Fruit fly (Drosophila melanogaster) whole organism, larva: Measurements from ENCODE around the gene Dr.

Experiments used
- noc ChIP-seq: fragments of 200-800 bp; sonication (Bioruptor generic); optimal IDR thresholded peaks from 3 replicates; lab custom pipeline; 2019; ENCODE audit warnings: missing biosample characterization, mild to moderate bottlenecking, missing genetic modification characterization, moderate library complexity

Dr gene

DNA sequence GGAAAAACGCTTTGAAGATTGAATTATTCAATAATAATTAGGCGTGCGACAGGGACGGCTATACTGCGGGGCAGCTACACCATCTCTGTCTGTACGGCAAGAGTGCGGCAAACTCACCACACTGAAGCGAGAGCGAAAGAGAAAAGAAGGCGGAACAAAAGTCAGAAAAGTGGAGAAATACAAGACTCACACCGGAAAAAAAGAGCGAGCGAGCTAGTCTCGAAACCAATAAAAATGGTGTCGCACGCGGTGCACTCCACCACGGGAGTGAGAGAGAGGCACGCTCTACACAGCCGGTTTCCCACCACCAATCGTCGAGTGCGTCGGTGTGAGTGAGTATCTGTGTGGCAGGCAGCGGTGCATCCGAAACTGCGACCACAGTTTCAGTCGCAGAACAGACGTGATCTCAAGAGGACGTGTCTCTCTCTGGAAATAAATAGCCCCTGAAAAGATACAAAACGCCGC lies at the start of gene Dr:
Gene Dr (plus strand): TSS at position 384 of the 465 bp plus-strand sequence.
- TF ChIP-seq noc (tag; lab: Kevin White, UChicago), result no peak

DNA sequence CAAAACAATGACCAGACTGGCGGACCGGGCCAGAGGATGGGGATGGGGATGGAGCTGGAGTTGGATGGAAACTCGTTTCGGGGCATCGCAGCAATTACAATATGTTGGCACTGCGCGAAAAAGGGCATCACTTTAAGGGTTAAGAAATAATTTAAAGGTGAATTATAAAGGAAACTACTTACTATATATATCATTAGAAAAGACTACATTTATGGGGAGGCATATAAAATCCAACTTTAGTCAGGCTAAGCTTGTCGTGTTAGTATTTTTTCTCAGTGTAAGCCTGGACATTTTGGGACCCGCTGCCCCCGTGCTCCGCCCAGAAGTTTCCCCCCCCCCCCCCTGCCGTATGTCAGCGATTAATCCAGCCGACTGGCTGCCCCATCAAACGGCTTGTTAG lies 49.6 kb upstream of the Dr start:
- no peak for TF ChIP-seq noc (tag; lab: Kevin White, UChicago)

DNA sequence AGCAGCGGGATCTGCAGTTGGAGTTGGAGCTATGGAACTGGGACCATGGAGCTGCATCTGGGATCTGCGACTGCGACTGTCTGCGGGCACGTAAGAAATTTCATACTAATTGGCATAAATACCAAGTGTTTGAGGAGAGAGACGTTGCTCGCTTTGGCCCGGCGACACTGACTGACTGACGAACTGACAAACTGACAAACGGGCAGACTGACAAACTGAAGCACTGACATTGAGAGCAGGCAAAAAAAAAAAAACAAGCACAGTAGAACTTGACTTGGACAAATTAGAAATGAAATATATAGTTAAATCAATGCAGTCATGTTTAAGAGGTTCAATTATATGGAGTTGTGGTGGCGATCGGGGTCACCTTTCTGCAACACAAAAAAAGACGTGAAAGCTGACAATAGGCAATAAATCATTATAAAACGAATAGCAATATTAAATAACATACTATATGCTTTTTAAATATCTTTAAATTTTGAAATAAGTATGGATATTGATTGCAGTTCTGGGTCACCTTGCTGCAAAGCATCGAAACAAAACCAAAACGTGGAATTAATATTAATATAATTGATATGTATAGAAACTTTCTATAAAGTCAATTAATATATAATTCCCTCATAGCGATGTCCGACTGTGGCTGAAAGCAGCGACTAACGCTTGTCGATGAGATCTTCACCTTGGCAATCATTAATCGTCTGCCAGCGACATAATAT lies 47.5 kb upstream of the Dr start:
- no peak for TF ChIP-seq noc (tag; lab: Kevin White, UChicago)

DNA sequence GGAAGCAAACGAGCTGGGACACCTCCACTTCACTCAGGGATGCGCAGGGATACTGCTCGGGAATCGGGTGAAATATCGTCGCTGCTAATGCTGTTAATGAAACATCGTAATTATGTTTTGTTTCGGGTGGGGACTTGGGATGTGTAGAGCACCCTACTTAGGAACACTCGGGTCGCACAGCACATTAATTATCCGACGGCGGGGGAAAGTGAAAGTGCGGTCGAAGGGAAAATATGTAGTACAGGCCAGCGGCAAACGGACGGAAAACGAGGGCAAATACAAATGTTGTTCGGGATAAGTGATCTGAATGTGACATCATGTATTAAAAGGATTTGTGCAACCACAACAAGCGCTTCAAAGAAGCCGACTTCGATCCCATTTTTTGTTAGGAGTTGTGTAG lies 44.7 kb upstream of the Dr start:
- TF ChIP-seq noc (tag; lab: Kevin White, UChicago), result no peak

DNA sequence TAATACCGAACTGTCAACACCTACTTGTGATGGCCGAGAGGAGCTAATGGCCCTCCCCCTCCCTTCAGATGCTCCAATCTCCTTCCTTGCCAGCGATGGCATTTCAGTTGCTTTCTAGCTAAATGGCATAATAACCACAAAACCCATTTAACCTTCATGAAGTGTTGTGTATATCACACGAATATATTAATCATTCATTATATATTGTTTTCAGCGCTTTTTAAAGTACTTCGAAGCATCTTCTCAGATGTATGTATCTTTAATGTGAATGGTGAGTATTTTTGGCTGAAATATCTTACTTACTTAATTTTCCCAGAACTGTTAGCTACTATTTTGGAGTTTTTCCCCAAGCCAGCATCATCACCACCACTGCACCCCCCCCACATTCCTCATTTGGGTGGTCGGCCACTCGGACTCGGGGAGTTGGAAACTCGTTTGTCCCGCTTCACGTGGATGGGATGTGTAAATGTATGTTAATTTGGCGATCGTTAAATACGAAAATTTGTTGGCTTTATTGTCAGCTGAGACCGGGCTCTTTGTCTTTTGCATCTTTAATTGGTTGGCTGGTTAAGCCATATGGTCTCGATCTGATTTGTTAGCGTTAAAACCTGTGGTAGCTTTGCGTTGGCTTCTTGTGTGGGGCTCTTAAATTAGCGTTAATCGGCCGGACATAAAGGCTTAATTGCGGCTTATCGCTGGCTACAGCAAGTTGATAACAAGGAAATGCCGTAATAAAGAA lies 43.7 kb upstream of the Dr start:
- TF ChIP-seq noc (tag; lab: Kevin White, UChicago), result no peak

DNA sequence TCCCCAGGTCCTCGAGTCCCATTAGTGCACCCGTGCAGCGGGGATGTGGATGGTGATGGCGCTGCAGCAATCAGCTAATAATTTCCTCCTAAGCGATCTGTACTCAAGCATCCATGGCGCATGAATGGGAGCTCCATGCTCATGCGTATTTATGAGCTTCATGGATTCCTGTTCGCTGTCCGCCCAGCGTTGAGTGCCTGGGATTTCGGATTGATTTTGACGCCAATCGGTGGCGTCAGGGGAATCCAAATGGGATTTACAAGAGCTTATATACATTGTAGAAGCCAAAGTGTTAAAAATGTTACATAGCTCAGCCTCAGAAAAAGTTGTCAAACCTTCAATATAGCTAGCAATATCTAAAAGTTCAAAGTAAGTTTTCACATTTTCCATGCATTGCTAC lies 40.8 kb upstream of the Dr start, which contains the start of gene ND-20L:
Gene ND-20L (plus strand): TSS at position 301 of the 400 bp plus-strand sequence.
- TF ChIP-seq noc (tag; lab: Kevin White, UChicago), result no peak

DNA sequence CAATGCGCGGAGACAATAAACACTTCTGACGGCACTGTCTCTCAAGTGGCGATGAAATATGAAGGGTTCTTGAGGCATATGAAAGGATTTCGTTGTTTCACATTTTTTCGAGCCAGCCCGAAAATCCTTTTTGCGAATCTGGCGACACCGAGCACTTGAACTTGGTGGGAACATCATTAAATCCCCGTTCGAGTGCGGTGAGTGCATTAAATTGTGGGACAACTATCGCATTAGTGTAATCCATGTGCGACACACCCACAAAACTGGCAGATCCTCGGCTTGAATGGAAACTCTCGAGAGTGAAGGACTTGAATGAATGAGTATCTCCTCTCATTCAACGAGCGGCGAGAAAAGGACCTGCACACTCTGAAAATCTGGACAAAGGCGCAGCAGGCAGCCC lies 39.4 kb upstream of the Dr start:
- TF ChIP-seq noc (tag; lab: Kevin White, UChicago), result no peak

DNA sequence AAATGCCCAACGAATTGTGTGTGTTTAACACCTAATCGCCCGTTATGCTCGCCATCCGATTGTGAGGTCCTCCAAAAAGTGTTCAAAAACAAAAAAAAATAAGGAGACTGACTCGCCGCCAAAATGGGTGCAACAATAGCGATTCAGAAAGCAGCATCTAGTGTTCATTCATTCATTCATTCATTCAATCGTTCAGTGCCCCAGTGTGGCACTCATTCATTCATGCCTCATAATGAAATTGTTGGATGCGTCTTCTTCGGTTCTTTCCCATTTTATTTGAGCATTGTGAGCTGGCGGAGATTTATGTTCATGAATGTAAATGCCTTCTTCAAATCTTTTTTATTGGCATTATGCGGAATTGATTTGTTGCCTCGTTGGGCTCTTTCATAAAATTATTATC lies 38.3 kb upstream of the Dr start:
- TF ChIP-seq noc (tag; lab: Kevin White, UChicago), result no peak

DNA sequence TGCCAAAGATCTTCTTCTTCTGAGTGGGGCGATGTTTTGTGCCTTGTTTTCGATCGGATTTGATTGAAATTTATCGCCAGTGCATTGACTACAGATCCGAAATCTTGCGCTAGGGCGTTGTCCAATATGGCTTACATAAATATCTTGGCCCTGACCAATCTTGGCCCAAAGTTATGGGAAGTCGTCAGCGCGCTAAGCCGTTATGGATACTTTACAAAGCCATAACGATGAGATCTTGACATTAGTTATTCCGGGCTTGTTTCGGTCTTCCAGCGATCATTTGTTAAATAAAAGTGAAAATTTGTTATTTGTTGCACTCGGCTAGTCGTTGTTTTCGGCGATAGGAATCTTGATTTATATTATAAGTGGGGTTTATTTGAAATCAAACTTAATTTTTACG lies 37.7 kb upstream of the Dr start:
- TF ChIP-seq noc (tag; lab: Kevin White, UChicago), result no peak

DNA sequence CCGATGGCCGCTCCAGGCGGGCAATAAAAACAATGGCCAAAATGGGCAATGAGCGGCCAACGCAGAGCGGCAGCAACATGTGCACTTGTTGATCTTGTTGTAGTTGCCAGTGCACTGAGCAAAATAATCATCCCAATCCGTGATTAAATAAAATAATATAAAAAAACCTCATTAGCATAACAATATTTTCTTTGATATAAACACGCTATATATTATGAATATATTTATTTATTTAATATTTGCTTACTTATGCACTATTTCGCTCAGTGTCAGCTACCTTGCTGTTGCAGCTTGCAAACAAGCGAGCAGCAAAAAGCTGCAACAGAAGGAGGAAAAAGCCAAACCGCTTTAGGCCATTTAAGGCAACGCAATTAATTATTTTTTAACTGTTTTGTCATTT lies 36.9 kb upstream of the Dr start:
- no peak for TF ChIP-seq noc (tag; lab: Kevin White, UChicago)

DNA sequence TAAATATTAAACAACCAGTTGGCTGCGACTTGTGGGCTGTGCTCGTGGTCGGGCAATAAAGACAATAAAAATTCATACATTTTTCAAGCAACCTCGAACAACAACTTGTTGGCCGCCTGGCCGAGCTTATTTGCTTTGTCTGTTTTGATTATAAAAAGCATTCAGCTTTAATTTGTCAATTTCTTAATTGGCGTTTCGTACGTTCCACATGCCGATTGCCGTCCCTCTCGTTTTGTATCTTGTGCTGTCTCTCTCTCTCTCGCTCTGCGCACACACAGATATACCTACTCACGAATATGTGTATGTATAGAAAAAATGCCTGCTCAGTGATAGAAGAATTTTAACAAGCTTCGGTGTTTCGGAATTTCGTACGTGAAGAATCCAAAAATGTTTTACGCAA lies 36.0 kb upstream of the Dr start:
- no peak for TF ChIP-seq noc (tag; lab: Kevin White, UChicago)

DNA sequence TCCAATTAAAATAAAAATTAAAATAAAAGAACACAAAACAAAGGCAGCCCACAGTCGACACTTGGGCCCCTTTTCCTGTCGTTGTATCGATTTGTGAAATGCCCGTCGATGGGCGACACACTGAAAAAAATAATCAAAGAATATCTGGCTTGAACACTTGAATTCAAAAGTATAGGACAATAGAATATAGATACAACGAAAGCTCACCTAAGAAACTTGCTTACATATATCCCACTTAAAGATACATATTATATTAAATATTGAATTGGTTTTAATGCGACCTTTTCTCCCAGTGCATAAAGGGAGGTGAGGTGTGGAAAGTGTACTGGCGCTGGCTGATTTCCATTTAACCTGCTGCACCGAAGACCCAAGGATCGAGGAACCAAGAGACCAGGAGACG lies 34.0 kb upstream of the Dr start:
- no peak for TF ChIP-seq noc (tag; lab: Kevin White, UChicago)

DNA sequence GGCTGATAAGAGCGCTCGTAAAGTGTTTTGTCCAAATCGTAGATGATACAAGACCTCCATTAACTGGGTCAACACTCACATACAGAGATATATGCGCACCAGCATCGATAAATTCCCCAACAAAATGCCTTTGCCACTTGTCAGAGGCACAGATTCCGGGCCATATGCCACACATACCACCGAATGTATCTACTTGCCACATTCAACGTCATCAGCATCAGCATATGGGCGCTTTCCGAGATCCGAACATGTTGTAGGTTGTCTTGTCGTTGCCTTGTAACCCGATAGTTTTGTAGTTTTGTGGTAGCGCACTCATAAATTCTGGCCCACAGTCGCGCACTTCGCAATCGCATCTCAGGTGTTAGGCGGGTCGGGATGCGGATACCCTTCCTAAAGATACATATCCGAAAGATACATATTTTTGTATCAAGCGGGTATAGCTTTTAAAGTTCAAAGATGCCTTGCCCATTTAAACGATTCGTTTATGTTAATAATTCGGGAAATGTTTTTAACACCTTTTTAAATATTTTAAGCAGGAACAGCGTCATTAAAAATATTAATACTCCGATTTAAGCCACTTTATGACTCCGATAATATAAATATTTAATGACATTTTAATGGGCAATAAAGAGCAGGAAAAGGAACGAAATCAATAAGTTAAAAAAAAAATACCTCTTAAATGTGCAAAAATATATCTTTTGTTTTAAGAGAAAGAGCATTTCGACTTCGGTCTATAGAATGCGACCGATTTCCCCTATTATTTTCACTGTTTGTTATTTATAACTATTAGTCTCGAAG lies 32.0 kb upstream of the Dr start:
- no peak for TF ChIP-seq noc (tag; lab: Kevin White, UChicago)

DNA sequence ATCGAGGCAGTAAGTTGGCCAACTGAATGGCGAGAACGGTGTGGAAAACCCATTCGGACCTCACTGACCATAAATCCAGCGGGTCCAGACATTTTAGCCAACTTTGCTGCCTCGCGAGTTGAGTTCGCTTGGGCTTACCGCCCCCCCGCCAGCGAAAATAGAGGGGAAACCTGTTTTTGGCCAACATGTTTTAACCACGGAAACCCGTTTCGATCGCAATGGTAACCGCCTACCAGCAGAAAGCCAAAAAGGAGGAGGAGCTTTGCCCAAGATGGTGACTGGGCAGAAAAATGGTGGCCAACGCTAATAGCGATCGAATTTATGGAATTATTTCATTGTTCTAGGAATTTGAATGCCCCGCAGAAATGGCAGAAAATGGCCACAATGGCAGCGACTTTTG lies 29.6 kb upstream of the Dr start:
- TF ChIP-seq noc (tag; lab: Kevin White, UChicago), result no peak

DNA sequence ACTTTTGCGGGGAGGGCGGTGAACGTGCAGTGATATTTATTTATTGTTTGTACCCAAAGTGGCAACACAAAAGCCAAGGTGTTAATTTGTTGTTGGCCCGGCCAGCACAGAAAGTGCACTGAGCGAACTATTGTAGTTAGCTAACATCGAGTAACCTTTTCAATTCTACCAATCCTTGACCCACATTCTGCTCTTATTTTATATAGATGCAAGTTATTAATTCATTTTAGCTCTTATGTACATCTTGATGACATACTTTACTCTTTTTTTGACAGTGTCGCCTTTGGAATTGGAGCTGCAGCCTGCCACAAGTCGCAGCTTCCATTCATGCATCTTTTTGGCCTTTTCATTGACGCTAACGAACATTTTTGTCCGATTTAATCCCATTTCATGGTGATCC lies 17.8 kb upstream of the Dr start:
- no peak for TF ChIP-seq noc (tag; lab: Kevin White, UChicago)
